Fruit fly (Drosophila melanogaster) whole organism, embryonic: ENCODE data around the gene Stat92E.

Source experiments
- Ada2b ChIP-seq: fragments of 200-800 bp; sonication (Bioruptor generic); IDR thresholded peaks from 2 replicates; pipeline ENCODE4 v1.3.6; 2022; ENCODE audit warnings: missing biosample characterization, missing genetic modification characterization
- C15 ChIP-seq: fragments of 200-800 bp; sonication (Bioruptor generic); IDR thresholded peaks from 3 replicates; pipeline ENCODE4 v1.3.6; 2022; ENCODE audit warnings: missing biosample characterization, missing genetic modification characterization
- CG10321 ChIP-seq: fragments of 200-800 bp; sonication (Bioruptor generic); IDR thresholded peaks from 2 replicates; pipeline ENCODE4 v1.3.6; 2022; ENCODE audit warnings: missing biosample characterization, missing genetic modification characterization
- CG1233 ChIP-seq: fragments of 200-800 bp; sonication (Bioruptor generic); optimal IDR thresholded peaks from 4 replicates; lab custom pipeline; 2018; ENCODE audit warnings: missing biosample characterization, mild to moderate bottlenecking, missing genetic modification characterization
- CG12769 ChIP-seq: fragments of 200-800 bp; sonication (Bioruptor generic); optimal IDR thresholded peaks from 2 replicates; lab custom pipeline; 2019; ENCODE audit warnings: missing biosample characterization, mild to moderate bottlenecking, missing genetic modification characterization, moderate library complexity
- CG15011 ChIP-seq: fragments of 200-800 bp; sonication (Bioruptor generic); optimal IDR thresholded peaks from 3 replicates; lab custom pipeline; 2018; ENCODE audit warnings: missing biosample characterization, mild to moderate bottlenecking, missing genetic modification characterization
- CG1529 ChIP-seq: fragments of 200-800 bp; sonication (Bioruptor generic); optimal IDR thresholded peaks from 3 replicates; lab custom pipeline; 2018; ENCODE audit warnings: missing biosample characterization, missing genetic modification characterization
- CG15696 ChIP-seq: fragments of 200-800 bp; sonication (Bioruptor generic); optimal IDR thresholded peaks from 2 replicates; lab custom pipeline; 2019; ENCODE audit warnings: missing biosample characterization, mild to moderate bottlenecking, missing genetic modification characterization, moderate library complexity
- CG1792 ChIP-seq: fragments of 200-800 bp; sonication (Bioruptor generic); optimal IDR thresholded peaks from 2 replicates; lab custom pipeline; 2016; ENCODE audit warnings: missing biosample characterization, missing genetic modification characterization
- CG4730 ChIP-seq: fragments of 200-800 bp; sonication (Bioruptor generic); IDR thresholded peaks from 2 replicates; pipeline ENCODE4 v1.3.6; 2022; ENCODE audit warnings: missing biosample characterization, missing genetic modification characterization
- CG5180 ChIP-seq: fragments of 200-800 bp; sonication (Bioruptor generic); optimal IDR thresholded peaks from 3 replicates; lab custom pipeline; 2017; ENCODE audit warnings: missing biosample characterization, missing genetic modification characterization, mild to moderate bottlenecking, moderate library complexity, missing genetic modification reagents
- CG6272 ChIP-seq: fragments of 200-800 bp; sonication (Bioruptor generic); IDR thresholded peaks from 2 replicates; pipeline ENCODE4 v1.3.6; 2022; ENCODE audit warnings: missing biosample characterization, missing genetic modification characterization
- CG6683 ChIP-seq: fragments of 200-800 bp; sonication (Bioruptor generic); optimal IDR thresholded peaks from 2 replicates; lab custom pipeline; 2017; ENCODE audit warnings: missing biosample characterization, mild to moderate bottlenecking, missing genetic modification characterization, missing genetic modification reagents
- CG7839 ChIP-seq: fragments of 200-800 bp; sonication (Bioruptor generic); optimal IDR thresholded peaks from 3 replicates; lab custom pipeline; 2018; ENCODE audit warnings: missing biosample characterization, mild to moderate bottlenecking, missing genetic modification characterization, moderate library complexity
- CG8478 ChIP-seq: fragments of >200 bp; optimal IDR thresholded peaks from 2 replicates; lab custom pipeline; 2018
- CG9437 ChIP-seq: fragments of 200-800 bp; sonication (Bioruptor generic); optimal IDR thresholded peaks from 2 replicates; lab custom pipeline; 2018; ENCODE audit warnings: missing biosample characterization, mild to moderate bottlenecking, missing genetic modification characterization
- CHES-1-like ChIP-seq: fragments of 200-800 bp; sonication (Bioruptor generic); optimal IDR thresholded peaks from 2 replicates; lab custom pipeline; 2016; ENCODE audit warnings: missing biosample characterization, missing genetic modification characterization
- D19A ChIP-seq: fragments of 200-800 bp; optimal IDR thresholded peaks from 3 replicates; lab custom pipeline; 2019; ENCODE audit warnings: missing biosample characterization, mild to moderate bottlenecking, missing genetic modification characterization, moderate library complexity
- Drgx ChIP-seq: fragments of 200-800 bp; sonication (Bioruptor generic); IDR thresholded peaks from 2 replicates; pipeline ENCODE4 v1.3.6; 2022; ENCODE audit warnings: missing biosample characterization, missing genetic modification characterization
- Elba2 ChIP-seq: fragments of 200-800 bp; sonication (Bioruptor generic); optimal IDR thresholded peaks from 3 replicates; lab custom pipeline; 2016; ENCODE audit warnings: missing biosample characterization, missing genetic modification characterization
- HLH3B ChIP-seq: fragments of 200-800 bp; sonication (Bioruptor generic); IDR thresholded peaks from 2 replicates; pipeline ENCODE4 v1.3.6; 2022; ENCODE audit warnings: missing biosample characterization, missing genetic modification characterization
- HmgZ ChIP-seq: fragments of 200-800 bp; sonication (Bioruptor generic); optimal IDR thresholded peaks from 2 replicates; lab custom pipeline; 2018; ENCODE audit warnings: missing biosample characterization, mild to moderate bottlenecking, missing genetic modification characterization
- Lhr ChIP-seq: fragments of 200-800 bp; sonication (Bioruptor generic); optimal IDR thresholded peaks from 3 replicates; lab custom pipeline; 2017; ENCODE audit warnings: mild to moderate bottlenecking, missing biosample characterization, missing genetic modification reagents, missing genetic modification characterization
- Meics ChIP-seq: fragments of 200-800 bp; sonication (Bioruptor generic); optimal IDR thresholded peaks from 2 replicates; lab custom pipeline; 2017; ENCODE audit warnings: missing biosample characterization, mild to moderate bottlenecking, missing genetic modification characterization
- Pdp1 ChIP-seq, 2 experiments: fragments of 200-800 bp; sonication (Bioruptor generic); optimal IDR thresholded peaks; 3 replicates each; lab custom pipeline; 2016; ENCODE audit warnings: missing biosample characterization in 2 of 2, missing genetic modification characterization in 2 of 2, mild to moderate bottlenecking in 1 of 2, moderate library complexity in 1 of 2
- abd-A ChIP-seq: fragments of 200-800 bp; sonication (Bioruptor generic); optimal IDR thresholded peaks from 3 replicates; lab custom pipeline; 2019; ENCODE audit warnings: missing biosample characterization, mild to moderate bottlenecking, missing genetic modification characterization, moderate library complexity
- ash1 ChIP-seq: fragments of 200-800 bp; sonication (Bioruptor generic); optimal IDR thresholded peaks from 2 replicates; lab custom pipeline; 2018; ENCODE audit warnings: missing biosample characterization, mild to moderate bottlenecking, missing genetic modification characterization
- ato ChIP-seq: fragments of 200-800 bp; sonication (Bioruptor generic); IDR thresholded peaks from 2 replicates; pipeline ENCODE4 v1.3.6; 2022; ENCODE audit warnings: missing biosample characterization, missing genetic modification characterization; ENCODE audit not compliant: partially characterized antibody
- cas ChIP-seq: fragments of 200-800 bp; sonication (Bioruptor generic); IDR thresholded peaks from 2 replicates; pipeline ENCODE4 v1.3.6; 2022; ENCODE audit warnings: missing biosample characterization, missing genetic modification characterization
- cato ChIP-seq: fragments of 200-800 bp; sonication (Bioruptor generic); optimal IDR thresholded peaks from 2 replicates; lab custom pipeline; 2016; ENCODE audit warnings: missing biosample characterization, missing genetic modification characterization, borderline replicate concordance
- ci ChIP-seq: fragments of 200-800 bp; sonication (Bioruptor generic); IDR thresholded peaks from 3 replicates; pipeline ENCODE4 v1.3.6; 2022; ENCODE audit warnings: missing biosample characterization, missing genetic modification characterization
- fd102C ChIP-seq: fragments of 200-800 bp; sonication (Bioruptor generic); optimal IDR thresholded peaks from 2 replicates; lab custom pipeline; 2018; ENCODE audit warnings: missing biosample characterization, mild to moderate bottlenecking, missing genetic modification characterization, moderate library complexity
- gcm ChIP-seq: fragments of 200-800 bp; sonication (Bioruptor generic); optimal IDR thresholded peaks from 2 replicates; lab custom pipeline; 2019; ENCODE audit warnings: missing biosample characterization, mild to moderate bottlenecking, missing genetic modification characterization, moderate library complexity
- h ChIP-seq: fragments of >200 bp; optimal IDR thresholded peaks from 2 replicates; lab custom pipeline; 2017
- luna ChIP-seq: fragments of 200-800 bp; sonication (Bioruptor generic); optimal IDR thresholded peaks from 2 replicates; lab custom pipeline; 2016; ENCODE audit warnings: missing biosample characterization, missing genetic modification characterization
- oc ChIP-seq: fragments of 200-800 bp; sonication (Bioruptor generic); optimal IDR thresholded peaks from 2 replicates; lab custom pipeline; 2018; ENCODE audit warnings: missing biosample characterization, mild to moderate bottlenecking, missing genetic modification characterization, moderate library complexity
- odd ChIP-seq: fragments of 200-800 bp; sonication (Bioruptor generic); optimal IDR thresholded peaks from 2 replicates; lab custom pipeline; 2017; ENCODE audit warnings: missing biosample characterization, mild to moderate bottlenecking, missing genetic modification characterization
- pan ChIP-seq, 4 experiments: fragments of >200 bp in 3 of 4; fragments of 200-800 bp in 1 of 4; sonication (Bioruptor generic) in 1 of 4; optimal IDR thresholded peaks in 3 of 4; IDR thresholded peaks in 1 of 4; 2 replicates each; pipeline versions ENCODE4 v1.3.6 to Lab custom; 2017 to 2022; ENCODE audit warnings: missing biosample characterization in 2 of 4, missing genetic modification characterization in 2 of 4, mixed read lengths in 1 of 4
- pb ChIP-seq: fragments of 200-800 bp; sonication (Bioruptor generic); optimal IDR thresholded peaks from 3 replicates; lab custom pipeline; 2016; ENCODE audit warnings: missing biosample characterization, missing genetic modification characterization
- phol ChIP-seq: fragments of 200-800 bp; sonication (Bioruptor generic); optimal IDR thresholded peaks from 3 replicates; lab custom pipeline; 2018; ENCODE audit warnings: missing biosample characterization, mild to moderate bottlenecking, missing genetic modification characterization, moderate library complexity
- prd ChIP-seq, 3 experiments: fragments of >200 bp in 2 of 3; fragments of 200-800 bp in 1 of 3; sonication (Bioruptor generic) in 1 of 3; optimal IDR thresholded peaks in 2 of 3; IDR thresholded peaks in 1 of 3; 2 replicates in 2 of 3; 3 replicates in 1 of 3; pipeline versions ENCODE4 v1.3.6 to Lab custom; 2017 to 2022; ENCODE audit warnings: missing biosample characterization in 1 of 3, missing genetic modification characterization in 1 of 3
- ranshi ChIP-seq: fragments of 200-800 bp; sonication (Bioruptor generic); IDR thresholded peaks from 2 replicates; pipeline ENCODE4 v1.3.6; 2022; ENCODE audit warnings: missing biosample characterization, missing genetic modification characterization
- ro ChIP-seq: fragments of 200-800 bp; sonication (Bioruptor generic); IDR thresholded peaks from 2 replicates; pipeline ENCODE4 v1.3.6; 2022; ENCODE audit warnings: missing biosample characterization, missing genetic modification characterization
- run ChIP-seq: fragments of 200-800 bp; sonication (Bioruptor generic); optimal IDR thresholded peaks from 3 replicates; lab custom pipeline; 2018; ENCODE audit warnings: missing biosample characterization, mild to moderate bottlenecking, missing genetic modification characterization
- twi ChIP-seq: fragments of 200-800 bp; optimal IDR thresholded peaks from 2 replicates; lab custom pipeline; 2019; ENCODE audit warnings: missing biosample characterization, mild to moderate bottlenecking, missing genetic modification characterization, moderate library complexity
- unpg ChIP-seq: fragments of 200-800 bp; sonication (Bioruptor generic); optimal IDR thresholded peaks from 3 replicates; lab custom pipeline; 2018; ENCODE audit warnings: missing biosample characterization, mild to moderate bottlenecking, missing genetic modification characterization, moderate library complexity
- wor ChIP-seq: fragments of 200-800 bp; sonication (Bioruptor generic); IDR thresholded peaks from 2 replicates; pipeline ENCODE4 v1.3.6; 2022; ENCODE audit warnings: missing biosample characterization, missing genetic modification characterization

The Stat92E gene

dm6 chr3R:20594194-20595144 lies 42.4 kb upstream of the Stat92E start (continued):
- TF ChIP-seq luna (GFP tag; lab: Kevin White, UChicago), result no peak
- TF ChIP-seq wor (GFP tag; lab: Robert Waterston, UW), result peak; percentile 86
- TF ChIP-seq Elba2 (GFP tag; lab: Kevin White, UChicago), result peak; percentile 23
- peak; percentile 9 for TF ChIP-seq CG12769 (tag; lab: Kevin White, UChicago)
- TF ChIP-seq cas, result peak; percentile 11; the same call in 1 of the 2 replicates
- TF ChIP-seq CG10321 (GFP tag; lab: Robert Waterston, UW), result no peak
- TF ChIP-seq CG1792, result peak; percentile 6
- TF ChIP-seq gcm (GFP tag; lab: Kevin White, UChicago), result peak; percentile 96
- no peak for TF ChIP-seq pan (optimal IDR thresholded peaks at IDR 0.05; lab: Kevin White, UChicago)
- TF ChIP-seq pan (GFP tag; optimal IDR thresholded peaks at IDR 0.05 in 1 of 2, IDR thresholded peaks at IDR 0.05 in 1 of 2), result peak in 1 of 2 experiments; percentile 82
- peak; percentile 42; the same call in 1 of the 2 replicates for TF ChIP-seq ro (GFP tag; lab: Robert Waterston, UW)
- TF ChIP-seq CHES-1-like (GFP tag; lab: Kevin White, UChicago), result no peak
- TF ChIP-seq ato, result no peak
- TF ChIP-seq odd (GFP tag; lab: Kevin White, UChicago), result peak; percentile 85
- TF ChIP-seq Pdp1 (GFP tag; optimal IDR thresholded peaks at IDR 0.05; lab: Kevin White, UChicago), result peak in 1 of 2 experiments; percentile 13
- TF ChIP-seq CG6683 (GFP tag; lab: Kevin White, UChicago), result peak; percentile 80
- peak; percentile 71 for TF ChIP-seq CG1529 (GFP tag; lab: Kevin White, UChicago)
- peak; percentile 87 for TF ChIP-seq run (tag; lab: Kevin White, UChicago)
- TF ChIP-seq CG15696 (tag; lab: Kevin White, UChicago), result peak; percentile 96
- TF ChIP-seq pb, result no peak
- TF ChIP-seq abd-A (tag; lab: Kevin White, UChicago), result no peak
- peak; percentile 84 for TF ChIP-seq oc (tag; lab: Kevin White, UChicago)
- peak; percentile 52 for TF ChIP-seq CG4730 (GFP tag; lab: Robert Waterston, UW)
- TF ChIP-seq HmgZ (tag; lab: Kevin White, UChicago), result peak; percentile 50
- no peak for TF ChIP-seq CG8478 (lab: Kevin White, UChicago)
- peak; percentile 72 for TF ChIP-seq CG15011
- TF ChIP-seq cato (GFP tag; lab: Kevin White, UChicago), result peak; percentile 79
- peak; percentile 67 for TF ChIP-seq Ada2b (GFP tag; lab: Robert Waterston, UW)
- TF ChIP-seq ash1, result no peak
- no peak for TF ChIP-seq C15
- TF ChIP-seq D19A, result peak; percentile 93
- no peak for TF ChIP-seq prd (optimal IDR thresholded peaks at IDR 0.05; lab: Kevin White, UChicago)
- peak; percentile 86 for TF ChIP-seq prd (GFP tag; IDR thresholded peaks at IDR 0.05; lab: Robert Waterston, UW)
- TF ChIP-seq ranshi (GFP tag; lab: Robert Waterston, UW), result peak; percentile 73
- peak; percentile 96 for TF ChIP-seq CG7839 (tag; lab: Kevin White, UChicago)
- TF ChIP-seq ci, result peak; percentile 83
- peak; percentile 87 for TF ChIP-seq Meics (GFP tag; lab: Kevin White, UChicago)
- peak; percentile 62 for TF ChIP-seq Lhr (GFP tag; lab: Kevin White, UChicago)
- peak; percentile 81 for TF ChIP-seq twi (tag; lab: Kevin White, UChicago)
- peak; percentile 77 for TF ChIP-seq CG5180 (GFP tag; lab: Kevin White, UChicago)
- peak; percentile 86 for TF ChIP-seq CG1233 (GFP tag; lab: Kevin White, UChicago)
- peak; percentile 29 for TF ChIP-seq fd102C (GFP tag; lab: Kevin White, UChicago)
- peak; percentile 97 for TF ChIP-seq phol (tag; lab: Kevin White, UChicago)
- peak; percentile 82 for TF ChIP-seq Drgx
- no peak for TF ChIP-seq h (lab: Kevin White, UChicago)
- peak; percentile 63 for TF ChIP-seq CG6272 (GFP tag; lab: Robert Waterston, UW)
- peak; percentile 85 for TF ChIP-seq CG9437 (GFP tag; lab: Kevin White, UChicago)
- TF ChIP-seq unpg (GFP tag; lab: Kevin White, UChicago), result peak; percentile 94
- TF ChIP-seq HLH3B (GFP tag; lab: Robert Waterston, UW), result peak; percentile 79
